Worm (Caenorhabditis elegans): ENCODE data around the gene str-16.

Gene str-16

ce11 chrV:3196832-3197329 is 39.8 kb upstream of the str-16 start, which contains the start of the genes Y73C8B.1 and Y73C8B.5:
Y73C8B.1 (minus strand) TSS chrV:3196882.
Y73C8B.5 (plus strand) TSS chrV:3197268.
- TF ChIP-seq jun-1 (tag; optimal IDR thresholded peaks at IDR 0.05) (no peak), nhr-77 (tag; optimal IDR thresholded peaks at IDR 0.05) (no peak), nhr-25 (tag; optimal IDR thresholded peaks at IDR 0.05) (peak; percentile 37), ceh-82 (tag; optimal IDR thresholded peaks at IDR 0.05) (no peak), sea-2 (GFP tag; optimal IDR thresholded peaks at IDR 0.05) (no peak), tbx-2 (tag; optimal IDR thresholded peaks at IDR 0.05) (no peak), nhr-43 (tag; optimal IDR thresholded peaks at IDR 0.05; ENCODE audit: poor library complexity, severe bottlenecking) (no peak), elt-2 (tag; optimal IDR thresholded peaks at IDR 0.05) (peak; percentile 28), eor-1 (tag; optimal IDR thresholded peaks at IDR 0.05) (no peak), R02D3.7 (tag; optimal IDR thresholded peaks at IDR 0.05) (no peak), lsy-12 (tag; optimal IDR thresholded peaks at IDR 0.05) (no peak), ZK546.5 (tag; optimal IDR thresholded peaks at IDR 0.05) (no peak), ama-1 (optimal IDR thresholded peaks at IDR 0.05) (no peak), ceh-28 (tag; optimal IDR thresholded peaks at IDR 0.05) (no peak), fos-1 (tag; optimal IDR thresholded peaks at IDR 0.05) (no peak), hmg-11 (tag; optimal IDR thresholded peaks at IDR 0.05) (no peak), egl-27 (tag; optimal IDR thresholded peaks at IDR 0.05) (no peak), ceh-16 (tag; optimal IDR thresholded peaks at IDR 0.05) (no peak), nhr-237 (tag; optimal IDR thresholded peaks at IDR 0.05) (no peak), nhr-23 (tag; optimal IDR thresholded peaks at IDR 0.05) (peak; percentile 41), nhr-76 (tag; optimal IDR thresholded peaks at IDR 0.05) (no peak), ztf-4 (tag; optimal IDR thresholded peaks at IDR 0.05) (no peak), unc-39 (tag; optimal IDR thresholded peaks at IDR 0.05) (no peak), unc-62 (GFP tag; optimal IDR thresholded peaks at IDR 0.05) (no peak), nfya-1 (tag; optimal IDR thresholded peaks at IDR 0.05; ENCODE audit: insufficient read depth) (peak; percentile 22), lin-39 (tag; optimal IDR thresholded peaks at IDR 0.05) (no peak), fkh-2 (tag; optimal IDR thresholded peaks at IDR 0.05) (no peak), nhr-11 (tag; optimal IDR thresholded peaks at IDR 0.05) (peak; percentile 85)

- TF ChIP-seq fkh-10 (GFP tag; optimal IDR thresholded peaks at IDR 0.05), result no peak
- no peak for TF ChIP-seq egl-27 (tag; optimal IDR thresholded peaks at IDR 0.05)
- no peak for TF ChIP-seq nhr-11 (tag; optimal IDR thresholded peaks at IDR 0.05)
- no peak for TF ChIP-seq unc-39 (tag; optimal IDR thresholded peaks at IDR 0.05)
- TF ChIP-seq nhr-237 (tag; optimal IDR thresholded peaks at IDR 0.05), result no peak
- no peak for TF ChIP-seq ceh-16 (tag; optimal IDR thresholded peaks at IDR 0.05)
- no peak for TF ChIP-seq skn-1 (tag; optimal IDR thresholded peaks at IDR 0.05)
- no peak for TF ChIP-seq egl-5 (tag; optimal IDR thresholded peaks at IDR 0.05)
- TF ChIP-seq elt-2 (tag; optimal IDR thresholded peaks at IDR 0.05), result no peak
- no peak for TF ChIP-seq elt-3 (tag; optimal IDR thresholded peaks at IDR 0.05)
- TF ChIP-seq sea-2 (GFP tag; optimal IDR thresholded peaks at IDR 0.05), result no peak
- no peak for TF ChIP-seq mdl-1 (tag; optimal IDR thresholded peaks at IDR 0.05)
- TF ChIP-seq ceh-82 (tag; optimal IDR thresholded peaks at IDR 0.05), result no peak
- TF ChIP-seq fos-1 (tag; optimal IDR thresholded peaks at IDR 0.05), result no peak
- TF ChIP-seq nhr-76 (tag; optimal IDR thresholded peaks at IDR 0.05), result no peak
- TF ChIP-seq hmg-11 (tag; optimal IDR thresholded peaks at IDR 0.05), result no peak
- no peak for TF ChIP-seq elt-1 (tag; optimal IDR thresholded peaks at IDR 0.05)
- TF ChIP-seq ama-1 (optimal IDR thresholded peaks at IDR 0.05), result no peak
- no peak for TF ChIP-seq eor-1 (tag; optimal IDR thresholded peaks at IDR 0.05)
Observed at ce11 chrV:3200323-3200722, 36.4 kb upstream of the str-16 start, which contains the start of gene K08D9.4. K08D9.4 (minus strand) TSS chrV:3200423.

- TF ChIP-seq nhr-77 (tag; optimal IDR thresholded peaks at IDR 0.05) (no peak), nhr-28 (tag; optimal IDR thresholded peaks at IDR 0.05) (no peak), ceh-82 (tag; optimal IDR thresholded peaks at IDR 0.05) (no peak), mdl-1 (tag; optimal IDR thresholded peaks at IDR 0.05) (no peak), nhr-76 (tag; optimal IDR thresholded peaks at IDR 0.05) (no peak), lin-15B (tag; optimal IDR thresholded peaks at IDR 0.05) (no peak), aly-2 (tag; optimal IDR thresholded peaks at IDR 0.05) (no peak), ztf-11 (tag; optimal IDR thresholded peaks at IDR 0.05) (no peak), lsy-12 (tag; optimal IDR thresholded peaks at IDR 0.05) (no peak), snpc-4 (tag; optimal IDR thresholded peaks at IDR 0.05) (no peak), fkh-10 (GFP tag; optimal IDR thresholded peaks at IDR 0.05) (no peak), nhr-67 (tag; optimal IDR thresholded peaks at IDR 0.05) (no peak), nhr-23 (tag; optimal IDR thresholded peaks at IDR 0.05) (no peak), mml-1 (tag; optimal IDR thresholded peaks at IDR 0.05) (no peak), ceh-9 (tag; optimal IDR thresholded peaks at IDR 0.05) (no peak), egl-5 (tag; optimal IDR thresholded peaks at IDR 0.05) (no peak), zag-1 (tag; optimal IDR thresholded peaks at IDR 0.05) (no peak), hmg-11 (tag; optimal IDR thresholded peaks at IDR 0.05) (no peak), ztf-4 (tag; optimal IDR thresholded peaks at IDR 0.05) (no peak), nhr-11 (tag; optimal IDR thresholded peaks at IDR 0.05) (no peak)
Observed at ce11 chrV:3204433-3204832, 32.2 kb upstream of the str-16 start.

Measured in whole organism, L3 larva.